Worm (Caenorhabditis elegans) whole organism, L4 larva: ENCODE data around the gene tsp-20.
A peak's percentile ranks its signal among the peaks of the same experiment; 100 is the strongest.

Experiments used
- F10B5.3 ChIP-seq: sonication (generic microtip); optimal IDR thresholded peaks from 2 replicates; lab custom pipeline; 2016; ENCODE audit warnings: mild to moderate bottlenecking, missing genetic modification characterization, missing compliant biosample characterization
- F44E2.7 ChIP-seq: fragments of 200-800 bp; sonication (Bioruptor generic); IDR thresholded peaks from 2 replicates; pipeline ENCODE4 v2.1.2; 2022; ENCODE audit warnings: missing genetic modification characterization, missing compliant biosample characterization
- T26A8.4 ChIP-seq: fragments of 200-800 bp; sonication (Bioruptor generic); IDR thresholded peaks from 2 replicates; pipeline ENCODE4 v1.3.6; 2022; ENCODE audit warnings: missing genetic modification characterization, missing compliant biosample characterization
- Y48G9A.11 ChIP-seq: fragments of 200-800 bp; sonication (Bioruptor generic); IDR thresholded peaks from 2 replicates; pipeline ENCODE4 v1.3.6; 2022; ENCODE audit warnings: missing genetic modification reagents, missing genetic modification characterization, missing compliant biosample characterization
- Y5F2A.4 ChIP-seq: fragments of 200-800 bp; sonication (Bioruptor generic); optimal IDR thresholded peaks from 2 replicates; lab custom pipeline; 2018; ENCODE audit warnings: mild to moderate bottlenecking, missing genetic modification characterization, missing compliant biosample characterization
- Y75B8A.6 ChIP-seq: fragments of 200-800 bp; sonication (Bioruptor generic); IDR thresholded peaks from 2 replicates; pipeline ENCODE4 v1.3.6; 2022; ENCODE audit warnings: missing genetic modification reagents, missing genetic modification characterization, missing compliant biosample characterization
- ZK337.2 ChIP-seq: fragments of 200-800 bp; sonication (Bioruptor generic); IDR thresholded peaks from 2 replicates; pipeline ENCODE4 v1.3.6; 2022; ENCODE audit warnings: missing genetic modification reagents, missing genetic modification characterization, missing compliant biosample characterization
- aly-2 ChIP-seq: sonication (generic microtip); optimal IDR thresholded peaks from 2 replicates; lab custom pipeline; 2018; ENCODE audit warnings: missing biosample characterization, missing genetic modification characterization
- ama-1 ChIP-seq: fragments of 150-350 bp; optimal IDR thresholded peaks from 2 replicates; lab custom pipeline; 2014; ENCODE audit warnings: inconsistent platforms, mixed read lengths
- arid-1 ChIP-seq: fragments of 200-800 bp; sonication (Bioruptor generic); conservative IDR thresholded peaks from 2 replicates; pipeline ENCODE4 v1.3.6; 2022; ENCODE audit warnings: missing genetic modification reagents, missing genetic modification characterization, missing compliant biosample characterization
- ceh-32 ChIP-seq: sonication (generic microtip); optimal IDR thresholded peaks from 2 replicates; lab custom pipeline; 2016; ENCODE audit warnings: mild to moderate bottlenecking, missing genetic modification characterization, missing compliant biosample characterization; ENCODE audit not compliant: poor library complexity
- ces-1 ChIP-seq: fragments of 150-350 bp; sonication (generic microtip); optimal IDR thresholded peaks from 4 replicates; lab custom pipeline; 2014; ENCODE audit warnings: missing biosample characterization, missing genetic modification reagents, missing genetic modification characterization
- ctbp-1 ChIP-seq: fragments of 200-800 bp; sonication (Bioruptor generic); IDR thresholded peaks from 2 replicates; pipeline ENCODE4 v1.3.6; 2022; ENCODE audit warnings: missing genetic modification reagents, missing genetic modification characterization, missing compliant biosample characterization
- daf-16 ChIP-seq, 3 experiments: sonication (generic microtip); optimal IDR thresholded peaks; 2 replicates each; lab custom pipeline; 2016 to 2017; ENCODE audit warnings: missing genetic modification characterization in 3 of 3, missing genetic modification reagents in 3 of 3, mild to moderate bottlenecking in 2 of 3, missing compliant biosample characterization in 2 of 3, missing biosample characterization in 1 of 3, moderate library complexity in 1 of 3
- daf-19 ChIP-seq: fragments of 200-800 bp; sonication (Bioruptor generic); conservative IDR thresholded peaks from 2 replicates; pipeline ENCODE4 v1.3.6; 2022; ENCODE audit warnings: missing genetic modification characterization, missing compliant biosample characterization
- daf-8 ChIP-seq: fragments of 200-800 bp; sonication (Bioruptor generic); IDR thresholded peaks from 2 replicates; pipeline ENCODE4 v1.3.6; 2022; ENCODE audit warnings: missing genetic modification characterization, missing compliant biosample characterization
- dmd-6 ChIP-seq: fragments of 200-800 bp; sonication (Bioruptor generic); IDR thresholded peaks from 2 replicates; pipeline ENCODE4 v1.3.6; 2022; ENCODE audit warnings: missing genetic modification reagents, missing genetic modification characterization, missing compliant biosample characterization
- dmd-8 ChIP-seq: fragments of 200-800 bp; sonication (Bioruptor generic); IDR thresholded peaks from 2 replicates; pipeline ENCODE4 v1.3.6; 2022; ENCODE audit warnings: missing genetic modification characterization, missing compliant biosample characterization
- dpl-1 ChIP-seq: fragments of 150-350 bp; optimal IDR thresholded peaks from 2 replicates; lab custom pipeline; 2014; ENCODE audit warnings: missing biosample characterization, missing genetic modification reagents, missing genetic modification characterization
- egl-27 ChIP-seq: sonication (generic microtip); optimal IDR thresholded peaks from 3 replicates; lab custom pipeline; 2017; ENCODE audit warnings: missing biosample characterization, missing genetic modification reagents, missing genetic modification characterization
- gei-8 ChIP-seq: fragments of 200-800 bp; sonication (Bioruptor generic); optimal IDR thresholded peaks from 2 replicates; lab custom pipeline; 2018; ENCODE audit warnings: mild to moderate bottlenecking, missing genetic modification characterization, missing compliant biosample characterization
- hif-1 ChIP-seq, 2 experiments: sonication (generic microtip); optimal IDR thresholded peaks; 2 replicates each; lab custom pipeline; 2016 to 2017; ENCODE audit warnings: missing compliant biosample characterization in 2 of 2, missing genetic modification characterization in 2 of 2, missing genetic modification reagents in 2 of 2, missing genotype in 2 of 2, mild to moderate bottlenecking in 1 of 2
- hmg-1.1 ChIP-seq: fragments of 200-800 bp; sonication (Bioruptor generic); IDR thresholded peaks from 2 replicates; pipeline ENCODE4 v1.3.6; 2022; ENCODE audit warnings: missing genetic modification reagents, missing genetic modification characterization, missing compliant biosample characterization
- lim-7 ChIP-seq: fragments of 200-800 bp; sonication (Bioruptor generic); IDR thresholded peaks from 2 replicates; pipeline ENCODE4 v1.3.6; 2022; ENCODE audit warnings: missing genetic modification characterization, missing compliant biosample characterization
- lin-13 ChIP-seq: fragments of 150-350 bp; optimal IDR thresholded peaks from 2 replicates; lab custom pipeline; 2014; ENCODE audit warnings: missing biosample characterization, missing genetic modification reagents, missing genetic modification characterization
- lin-15B ChIP-seq: fragments of 150-350 bp; sonication (generic microtip); optimal IDR thresholded peaks from 3 replicates; lab custom pipeline; 2014; ENCODE audit warnings: missing biosample characterization, missing genetic modification characterization
- lin-29 ChIP-seq: fragments of 200-800 bp; sonication (Bioruptor generic); IDR thresholded peaks from 2 replicates; pipeline ENCODE4 v1.3.6; 2022; ENCODE audit warnings: missing genetic modification reagents, missing genetic modification characterization, missing compliant biosample characterization
- lsy-2 ChIP-seq, 2 experiments: fragments of 150-350 bp in 1 of 2; sonication (generic microtip) in 1 of 2; optimal IDR thresholded peaks; 2 replicates each; lab custom pipeline; 2014 to 2017; ENCODE audit warnings: missing biosample characterization in 2 of 2, missing genetic modification characterization in 2 of 2
- madf-9 ChIP-seq: fragments of 200-800 bp; sonication (Bioruptor generic); conservative IDR thresholded peaks from 2 replicates; pipeline ENCODE4 v1.3.6; 2022; ENCODE audit warnings: missing genetic modification reagents, missing genetic modification characterization, missing compliant biosample characterization
- mdl-1 ChIP-seq, 2 experiments: fragments of 150-350 bp in 1 of 2; sonication (generic microtip) in 1 of 2; optimal IDR thresholded peaks; 2 replicates each; lab custom pipeline; 2014 to 2017; ENCODE audit warnings: missing biosample characterization in 2 of 2, missing genetic modification characterization in 2 of 2
- nhr-111 ChIP-seq: fragments of 200-800 bp; sonication (Bioruptor generic); optimal IDR thresholded peaks from 2 replicates; lab custom pipeline; 2018; ENCODE audit warnings: mild to moderate bottlenecking, missing genetic modification characterization, missing compliant biosample characterization
- nhr-237 ChIP-seq: sonication (generic microtip); optimal IDR thresholded peaks from 2 replicates; lab custom pipeline; 2017; ENCODE audit warnings: missing biosample characterization, missing genetic modification characterization
- nhr-28 ChIP-seq: fragments of 150-350 bp; optimal IDR thresholded peaks from 2 replicates; lab custom pipeline; 2014; ENCODE audit warnings: missing biosample characterization, missing genetic modification characterization
- nhr-41 ChIP-seq: fragments of 200-800 bp; sonication (Bioruptor generic); IDR thresholded peaks from 2 replicates; pipeline ENCODE4 v1.3.6; 2022; ENCODE audit warnings: missing genetic modification reagents, missing genetic modification characterization, missing compliant biosample characterization
- nhr-48 ChIP-seq: sonication (generic microtip); optimal IDR thresholded peaks from 2 replicates; lab custom pipeline; 2016; ENCODE audit warnings: mild to moderate bottlenecking, missing genetic modification characterization, missing compliant biosample characterization
- nhr-77 ChIP-seq: fragments of 150-350 bp; optimal IDR thresholded peaks from 2 replicates; lab custom pipeline; 2014; ENCODE audit warnings: missing biosample characterization, missing genetic modification characterization
- pqm-1 ChIP-seq: sonication (generic microtip); optimal IDR thresholded peaks from 2 replicates; lab custom pipeline; 2017; ENCODE audit warnings: missing biosample characterization, missing genetic modification characterization
- rbr-2 ChIP-seq: sonication (generic microtip); optimal IDR thresholded peaks from 2 replicates; lab custom pipeline; 2016; ENCODE audit warnings: missing genotype, missing genetic modification characterization, missing compliant biosample characterization
- saeg-2 ChIP-seq: fragments of 200-800 bp; sonication (Bioruptor generic); IDR thresholded peaks from 2 replicates; pipeline ENCODE4 v1.3.6; 2022; ENCODE audit warnings: missing genetic modification reagents, missing genetic modification characterization, missing compliant biosample characterization
- set-16 ChIP-seq: fragments of 200-800 bp; sonication (Bioruptor generic); IDR thresholded peaks from 2 replicates; pipeline ENCODE4 v1.3.6; 2022; ENCODE audit warnings: missing genetic modification reagents, missing genetic modification characterization, missing compliant biosample characterization
- snpc-4 ChIP-seq: fragments of 150-350 bp; optimal IDR thresholded peaks from 2 replicates; lab custom pipeline; 2014; ENCODE audit warnings: missing biosample characterization, missing genetic modification characterization
- spr-1 ChIP-seq: sonication (generic microtip); optimal IDR thresholded peaks from 2 replicates; lab custom pipeline; 2016; ENCODE audit warnings: mild to moderate bottlenecking, missing genetic modification characterization, missing compliant biosample characterization
- spr-3 ChIP-seq: fragments of 200-800 bp; sonication (Bioruptor generic); optimal IDR thresholded peaks from 2 replicates; lab custom pipeline; 2018; ENCODE audit warnings: mild to moderate bottlenecking, missing genetic modification characterization, missing compliant biosample characterization
- tra-1 ChIP-seq: fragments of 200-800 bp; sonication (Bioruptor generic); IDR thresholded peaks from 2 replicates; pipeline ENCODE4 v1.3.6; 2022; ENCODE audit warnings: missing genetic modification reagents, missing genetic modification characterization, missing compliant biosample characterization
- unc-39 ChIP-seq: sonication (generic microtip); optimal IDR thresholded peaks from 2 replicates; lab custom pipeline; 2017; ENCODE audit warnings: missing biosample characterization, missing genetic modification characterization
- unc-62 ChIP-seq, 3 experiments: fragments of 150-350 bp in 1 of 3; sonication (generic microtip); optimal IDR thresholded peaks in 2 of 3; peaks in 1 of 3; 1 replicate in 1 of 3; 2 replicates in 2 of 3; lab custom pipeline; 2014 to 2017; ENCODE audit warnings: missing biosample characterization in 3 of 3, missing genetic modification characterization in 3 of 3, missing genetic modification reagents in 3 of 3, missing genotype in 1 of 3
- vab-7 ChIP-seq: fragments of 200-800 bp; sonication (Bioruptor generic); IDR thresholded peaks from 2 replicates; pipeline ENCODE4 v1.3.6; 2022; ENCODE audit warnings: missing genetic modification reagents, missing genetic modification characterization, missing compliant biosample characterization
- zfp-2 ChIP-seq: sonication (generic microtip); optimal IDR thresholded peaks from 2 replicates; lab custom pipeline; 2016; ENCODE audit warnings: mild to moderate bottlenecking, missing genetic modification characterization, missing compliant biosample characterization
- zfp-3 ChIP-seq: fragments of 200-800 bp; sonication (Bioruptor generic); conservative IDR thresholded peaks from 2 replicates; pipeline ENCODE4 v1.3.6; 2022; ENCODE audit warnings: missing genetic modification reagents, missing genetic modification characterization, missing compliant biosample characterization
- zip-2 ChIP-seq: fragments of 150-350 bp; optimal IDR thresholded peaks from 2 replicates; lab custom pipeline; 2014; ENCODE audit warnings: missing biosample characterization, missing genetic modification characterization

Gene tsp-20

DNA sequence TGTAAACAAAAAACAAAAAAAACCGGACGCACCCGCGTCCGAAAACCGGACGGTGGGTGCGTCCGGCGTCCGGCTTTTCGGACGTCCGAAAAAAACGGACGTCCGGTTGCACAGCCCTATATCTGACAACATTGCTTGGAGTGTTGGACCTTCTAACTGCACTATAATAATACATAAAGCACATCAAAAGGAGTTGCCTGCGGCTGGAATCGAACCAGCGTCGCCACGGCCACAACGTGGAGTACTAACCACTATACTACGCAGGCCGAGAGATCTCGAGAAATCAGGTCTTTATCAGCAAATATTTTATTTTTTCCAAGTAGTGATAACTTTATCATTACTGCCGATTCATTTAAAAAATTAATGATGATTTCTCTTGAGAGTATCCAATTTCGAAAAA is 40.5 kb downstream of the tsp-20 start (continued):
- TF ChIP-seq rbr-2 (tag; lab: Kevin White, UChicago), result no peak
- no peak for TF ChIP-seq zip-2 (tag; lab: Kevin White, UChicago)
- 0 out of 2 replicates have a peak, but pooled peaks have one; percentile 24 for TF ChIP-seq tra-1
- no peak for TF ChIP-seq nhr-48 (tag; lab: Kevin White, UChicago)
- TF ChIP-seq aly-2 (tag; lab: Kevin White, UChicago), result no peak
- TF ChIP-seq madf-9 (GFP tag; lab: Robert Waterston, UW), result 0 out of 2 replicates have a peak, but pooled peaks have one; percentile 18
- TF ChIP-seq nhr-28 (tag; lab: Kevin White, UChicago), result no peak
- no peak for TF ChIP-seq nhr-77
- TF ChIP-seq gei-8 (GFP tag; lab: Kevin White, UChicago), result no peak
- TF ChIP-seq nhr-41 (GFP tag; lab: Robert Waterston, UW), result peak; percentile 49; the same call in 1 of the 2 replicates
- TF ChIP-seq dmd-6, result 0 out of 2 replicates have a peak, but pooled peaks have one; percentile 10
- 0 out of 2 replicates have a peak, but pooled peaks have one; percentile 21 for TF ChIP-seq ctbp-1
- no peak for TF ChIP-seq F10B5.3
- 0 out of 2 replicates have a peak, but pooled peaks have one; percentile 29 for TF ChIP-seq Y75B8A.6 (GFP tag; lab: Robert Waterston, UW)
- TF ChIP-seq hif-1 (tag; optimal IDR thresholded peaks at IDR 0.05; lab: Kevin White, UChicago), result no peak
- TF ChIP-seq mdl-1 (tag; optimal IDR thresholded peaks at IDR 0.05; lab: Kevin White, UChicago), result no peak
- no peak for TF ChIP-seq nhr-111
- no peak for TF ChIP-seq saeg-2 (GFP tag; lab: Robert Waterston, UW)
- TF ChIP-seq spr-3, result no peak
- no peak for TF ChIP-seq egl-27
- no peak for TF ChIP-seq Y5F2A.4 (GFP tag; lab: Kevin White, UChicago)
- TF ChIP-seq arid-1 (GFP tag; lab: Robert Waterston, UW), result peak; percentile 64
- TF ChIP-seq unc-39 (tag; lab: Kevin White, UChicago), result no peak
- no peak for TF ChIP-seq dpl-1 (GFP tag; lab: Kevin White, UChicago)
- no peak for TF ChIP-seq pqm-1
- TF ChIP-seq daf-19 (GFP tag; lab: Robert Waterston, UW), result peak; percentile 43; the same call in 1 of the 2 replicates
- TF ChIP-seq unc-62 (GFP tag; optimal IDR thresholded peaks at IDR 0.05 in 1 of 2; lab: Kevin White, UChicago), result no peak
- no peak for TF ChIP-seq unc-62 (tag; optimal IDR thresholded peaks at IDR 0.05; lab: Kevin White, UChicago)
- TF ChIP-seq daf-16 (GFP tag; optimal IDR thresholded peaks at IDR 0.05; lab: Kevin White, UChicago), result peak in 1 of 2 experiments; percentile 18
- TF ChIP-seq daf-16 (tag; optimal IDR thresholded peaks at IDR 0.05; lab: Kevin White, UChicago), result peak; percentile 73
- TF ChIP-seq F44E2.7 (GFP tag; lab: Robert Waterston, UW), result no peak
- peak; percentile 42; the same call in 1 of the 2 replicates for TF ChIP-seq T26A8.4
- TF ChIP-seq ZK337.2, result peak; percentile 28; the same call in 1 of the 2 replicates
- TF ChIP-seq lim-7 (GFP tag; lab: Robert Waterston, UW), result peak; percentile 68
- TF ChIP-seq lsy-2 (tag; optimal IDR thresholded peaks at IDR 0.05; lab: Kevin White, UChicago), result no peak
- no peak for TF ChIP-seq zfp-2 (tag; lab: Kevin White, UChicago)
- TF ChIP-seq ces-1 (GFP tag; lab: Kevin White, UChicago), result no peak
- no peak; the same call in 1 of the 2 replicates for TF ChIP-seq hmg-1.1 (GFP tag; lab: Robert Waterston, UW)
- TF ChIP-seq zfp-3, result 0 out of 2 replicates have a peak, but pooled peaks have one; percentile 46
- peak; percentile 53; the same call in 1 of the 2 replicates for TF ChIP-seq vab-7 (GFP tag; lab: Robert Waterston, UW)
- no peak for TF ChIP-seq daf-8 (GFP tag; lab: Robert Waterston, UW)
- TF ChIP-seq ceh-32 (tag; lab: Kevin White, UChicago), result no peak
- TF ChIP-seq dmd-8, result peak; percentile 68; the same call in 1 of the 2 replicates
- TF ChIP-seq ama-1 (lab: Kevin White, UChicago), result no peak
- peak; percentile 10 for TF ChIP-seq lin-13 (GFP tag; lab: Kevin White, UChicago)
- TF ChIP-seq Y48G9A.11, result no peak
- no peak; the same call in 1 of the 2 replicates for TF ChIP-seq set-16 (GFP tag; lab: Robert Waterston, UW)
- no peak for TF ChIP-seq snpc-4 (tag; lab: Kevin White, UChicago)
- TF ChIP-seq lin-15B (tag; lab: Kevin White, UChicago), result no peak
- no peak for TF ChIP-seq spr-1
- TF ChIP-seq lin-29 (GFP tag; lab: Robert Waterston, UW), result 0 out of 2 replicates have a peak, but pooled peaks have one; percentile 34
- no peak for TF ChIP-seq nhr-237 (tag; lab: Kevin White, UChicago)
